Fruit fly (Drosophila melanogaster): ENCODE data around the gene Crg-1.
"Not testable (repeated sequence)": the region's sequence is repeated elsewhere in the genome, so short reads cannot be mapped to it uniquely, and the experiment has no call there.

The Crg-1 gene

DNA sequence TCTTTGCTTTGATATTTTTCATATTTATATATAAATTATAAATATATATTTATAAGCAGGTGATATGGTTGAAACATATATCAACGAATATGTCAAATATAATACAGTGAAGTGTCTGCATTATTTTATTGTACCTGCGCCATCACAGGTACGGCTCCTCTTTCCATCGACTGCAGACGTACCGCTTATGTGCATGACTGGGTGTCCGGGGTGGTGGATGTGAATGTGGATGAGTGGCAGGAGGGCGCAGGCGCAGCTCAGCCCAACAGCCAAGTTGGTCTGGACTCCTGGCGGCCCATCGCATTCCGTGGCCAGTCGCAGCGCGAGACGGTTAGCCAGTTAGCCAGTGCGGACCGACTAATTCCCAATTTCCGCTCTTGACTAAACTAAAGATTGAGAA is at the start of gene Crg-1:
Crg-1 (plus strand) TSS at position 301 of the 400 bp plus-strand sequence.
- TF ChIP-seq noc (tag; optimal IDR thresholded peaks at IDR 0.05) = not testable (repeated sequence)

- peak; percentile 83 for TF ChIP-seq noc (tag; optimal IDR thresholded peaks at IDR 0.05)
These were observed 49.0 kb upstream of the Crg-1 start for dm6 chrX:3743891-3744491.

DNA sequence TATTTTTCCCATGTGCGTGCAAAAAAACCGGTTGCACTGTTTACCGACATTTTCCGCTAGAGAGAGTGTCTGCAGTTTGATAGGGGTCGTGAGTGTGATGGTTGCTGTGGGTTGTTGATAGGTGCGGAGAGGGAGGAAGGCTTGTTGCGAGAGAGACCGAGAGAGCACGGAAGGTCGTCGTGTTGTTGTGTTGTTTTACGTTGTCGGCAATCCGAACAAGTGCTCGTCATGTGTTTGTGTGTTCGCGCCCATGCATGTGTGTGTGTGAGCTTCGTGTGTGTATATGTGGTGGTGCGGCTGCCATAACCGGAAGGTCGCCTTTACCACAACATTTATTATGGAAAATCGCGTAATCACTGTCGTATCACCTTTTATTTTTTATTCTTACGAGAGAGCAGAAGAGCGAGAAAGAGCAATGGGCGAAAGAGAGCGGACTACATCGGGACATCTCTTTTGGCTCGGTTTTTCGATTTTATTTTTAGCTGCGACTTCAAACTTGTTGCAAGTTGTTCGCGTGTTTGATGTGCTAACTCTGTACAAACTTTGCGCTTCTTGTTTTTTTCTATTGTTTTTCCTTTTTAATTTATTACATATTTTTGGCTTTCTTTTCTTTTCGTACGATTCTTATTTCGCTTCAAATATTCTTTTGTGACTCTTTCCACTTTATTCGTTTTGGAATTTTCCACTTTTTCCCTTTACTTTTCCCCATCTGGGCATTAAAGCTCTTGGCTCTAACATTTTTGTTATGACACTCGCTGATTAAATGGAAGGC is 48.3 kb upstream of the Crg-1 start:
- TF ChIP-seq noc (tag; optimal IDR thresholded peaks at IDR 0.05) = no peak

dm6 chrX:3745264-3745564 is 47.8 kb upstream of the Crg-1 start:
- TF ChIP-seq noc (tag; optimal IDR thresholded peaks at IDR 0.05) = peak; percentile 42

DNA sequence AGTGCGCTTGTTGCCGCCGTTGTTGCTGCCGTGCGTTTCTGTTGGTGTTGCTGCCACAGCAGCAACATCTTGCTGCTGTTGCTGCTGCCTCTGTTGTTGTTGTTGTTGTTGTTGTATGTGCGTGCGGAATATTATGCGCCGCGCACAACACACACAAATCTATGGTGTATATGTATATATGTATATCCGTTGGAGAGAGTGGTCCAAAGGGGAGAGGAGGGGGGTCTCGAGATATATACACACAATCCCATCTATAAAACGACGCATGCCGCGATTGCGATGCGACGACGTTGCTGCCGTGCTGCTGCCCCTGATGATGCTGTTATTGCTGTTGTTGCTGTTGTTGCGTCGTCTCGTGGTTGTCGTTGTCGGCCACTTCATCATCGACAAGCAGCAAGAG is 46.1 kb upstream of the Crg-1 start:
- TF ChIP-seq noc (tag; optimal IDR thresholded peaks at IDR 0.05) = no peak

DNA sequence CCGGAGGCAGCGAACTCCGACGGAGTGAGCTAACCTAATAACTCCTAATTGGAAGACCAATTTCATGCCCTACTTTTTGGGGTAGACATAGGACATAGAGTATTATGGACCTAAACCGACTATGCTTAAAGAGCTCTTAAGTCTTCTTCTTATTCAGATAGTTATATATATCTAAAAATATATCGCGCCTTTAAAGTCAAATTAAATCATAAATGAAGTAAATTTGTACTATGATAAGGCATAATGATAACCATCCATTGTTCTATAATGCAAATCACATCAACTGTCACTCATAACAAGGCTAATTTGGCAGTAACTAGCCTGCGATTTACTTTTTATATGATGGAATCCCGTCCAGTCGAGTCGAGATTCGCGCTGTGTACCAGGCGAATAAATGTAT is 45.5 kb upstream of the Crg-1 start:
- TF ChIP-seq noc (tag; optimal IDR thresholded peaks at IDR 0.05) = no peak

- peak; percentile 79 for TF ChIP-seq noc (tag; optimal IDR thresholded peaks at IDR 0.05)
These were observed 44.8 kb upstream of the Crg-1 start for dm6 chrX:3748248-3748647.

dm6 chrX:3748741-3749484 is 44.1 kb upstream of the Crg-1 start:
- TF ChIP-seq noc (tag; optimal IDR thresholded peaks at IDR 0.05) = no peak

DNA sequence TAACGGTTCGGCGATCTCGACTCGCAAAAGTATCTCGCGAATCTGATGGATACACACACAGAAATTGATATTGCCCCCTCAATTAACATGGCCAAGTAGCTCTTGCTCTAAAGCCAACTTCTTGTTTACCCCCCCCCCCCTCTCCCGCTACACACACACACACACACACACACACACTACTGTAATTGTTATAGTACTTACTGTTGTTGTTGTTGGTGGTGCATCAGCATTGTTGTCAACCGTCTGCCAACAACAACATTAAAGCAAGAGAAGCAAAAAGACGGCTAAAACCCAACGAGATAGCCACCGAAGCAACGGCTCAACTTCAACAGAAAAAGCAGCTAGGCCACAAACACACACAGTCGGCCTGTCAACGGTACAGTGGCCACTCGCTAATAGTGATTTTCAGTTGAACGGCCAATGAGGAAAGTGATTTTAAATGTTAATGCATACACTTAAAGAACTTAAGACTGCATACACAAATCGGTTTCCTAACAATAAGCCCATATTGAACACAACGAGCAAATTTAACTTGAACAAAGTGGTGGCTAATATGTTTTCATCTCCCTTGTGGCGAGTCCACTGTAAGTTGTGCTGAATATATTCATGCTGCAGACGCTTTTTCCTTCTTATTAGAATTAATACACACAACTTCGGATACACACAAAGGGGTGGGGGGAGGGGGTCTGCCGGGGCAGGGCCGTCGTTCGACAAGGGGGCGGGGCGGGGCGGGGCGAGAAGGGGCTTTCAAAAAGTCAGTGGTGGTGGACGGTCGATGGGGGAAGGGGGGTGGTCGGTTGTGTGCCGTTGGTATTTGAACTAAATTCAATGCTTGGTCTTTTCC is 42.6 kb upstream of the Crg-1 start:
- peak; percentile 84 for TF ChIP-seq noc (tag; optimal IDR thresholded peaks at IDR 0.05)

- TF ChIP-seq noc (tag; optimal IDR thresholded peaks at IDR 0.05) = peak; percentile 44
These were observed 31.5 kb upstream of the Crg-1 start for dm6 chrX:3761318-3762081.

dm6 chrX:3762441-3762840 is 30.6 kb upstream of the Crg-1 start:
- no peak for TF ChIP-seq noc (tag; optimal IDR thresholded peaks at IDR 0.05)

DNA sequence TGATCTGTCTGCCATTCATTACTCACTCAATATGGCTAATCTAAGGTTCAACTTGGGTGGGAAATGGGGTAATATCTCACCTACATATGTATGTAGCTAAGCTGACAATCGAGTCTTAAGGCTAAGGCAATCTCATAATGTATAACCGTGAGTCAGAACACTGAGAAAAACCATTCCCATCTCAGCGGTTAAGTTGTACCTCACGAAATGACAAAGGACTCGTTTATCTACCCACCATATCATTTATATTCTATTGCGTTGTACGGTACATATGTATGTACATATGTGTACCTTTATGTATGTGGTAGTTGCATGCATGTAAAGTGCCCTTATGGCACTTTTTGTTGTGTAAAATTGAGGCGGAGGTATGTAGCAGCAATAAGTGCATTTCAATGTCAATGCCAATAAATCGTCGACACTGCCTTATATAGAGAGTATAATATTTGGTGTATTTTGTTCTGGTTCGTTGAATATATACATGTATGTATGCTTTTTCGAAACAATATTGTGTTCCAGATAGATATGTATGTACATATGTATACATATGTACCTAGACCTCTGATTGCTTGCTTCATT is 30.0 kb upstream of the Crg-1 start:
- TF ChIP-seq noc (tag; optimal IDR thresholded peaks at IDR 0.05) = no peak

DNA sequence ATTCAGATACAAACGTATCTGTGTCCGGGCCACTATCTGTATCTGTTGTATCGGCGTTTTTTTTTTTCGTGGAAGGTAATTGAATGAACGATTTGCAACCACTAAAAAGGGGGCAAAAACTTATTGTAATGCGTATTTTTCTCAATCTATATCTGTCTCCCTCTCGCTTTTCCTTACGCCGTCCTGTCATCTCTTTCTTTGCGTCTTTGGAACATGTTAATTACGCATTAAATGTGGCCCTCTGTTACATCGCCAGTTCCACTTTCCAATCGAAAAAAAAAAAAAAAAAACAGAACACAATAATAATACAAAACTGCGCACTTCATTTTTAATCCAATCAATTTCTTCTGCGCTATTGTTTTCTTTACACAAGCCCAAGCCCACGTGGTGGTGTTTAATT is 28.8 kb upstream of the Crg-1 start:
- TF ChIP-seq noc (tag; optimal IDR thresholded peaks at IDR 0.05) = no peak

DNA sequence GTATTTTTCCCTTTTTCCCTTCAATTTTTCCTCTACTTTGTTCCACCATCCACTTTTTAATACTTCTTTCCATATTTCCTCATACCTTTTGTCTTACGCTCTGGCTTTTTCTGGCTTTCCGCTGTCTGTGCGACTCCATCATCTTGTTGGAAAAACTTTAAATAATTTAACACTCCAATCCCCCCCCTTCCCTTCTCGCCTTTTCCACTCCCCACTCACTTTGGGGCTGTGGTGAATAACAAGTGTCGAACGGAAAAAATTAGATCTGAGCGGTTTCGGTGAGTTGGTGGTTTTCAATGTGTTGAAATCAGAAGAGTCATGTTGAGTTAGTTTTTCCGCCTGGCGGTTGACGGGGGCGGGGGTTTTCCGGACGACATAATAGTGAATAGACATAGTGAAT is 25.9 kb upstream of the Crg-1 start:
- TF ChIP-seq noc (tag; optimal IDR thresholded peaks at IDR 0.05) = no peak

dm6 chrX:3768202-3768601 is 24.8 kb upstream of the Crg-1 start:
- no peak for TF ChIP-seq noc (tag; optimal IDR thresholded peaks at IDR 0.05)

Data from whole organism, larva.